Fruit fly (Drosophila melanogaster) whole organism, embryonic: Measurements from ENCODE around the gene Iyd.

Experiments
- Asciz ChIP-seq: fragments of 200-800 bp; sonication (Bioruptor generic); optimal IDR thresholded peaks from 2 replicates; lab custom pipeline; 2017; ENCODE audit warnings: missing biosample characterization, mild to moderate bottlenecking, missing genetic modification characterization, missing genetic modification reagents
- B-H1 ChIP-seq: fragments of 200-800 bp; sonication (Bioruptor generic); IDR thresholded peaks from 3 replicates; pipeline ENCODE4 v1.3.6; 2022; ENCODE audit warnings: missing biosample characterization, missing genetic modification characterization
- Blimp-1 ChIP-seq: fragments of 200-800 bp; sonication (Bioruptor generic); optimal IDR thresholded peaks from 3 replicates; lab custom pipeline; 2018; ENCODE audit warnings: missing biosample characterization, missing genetic modification characterization, mild to moderate bottlenecking, moderate library complexity, missing genetic modification reagents
- CG10209 ChIP-seq: fragments of 200-800 bp; sonication (Bioruptor generic); optimal IDR thresholded peaks from 3 replicates; lab custom pipeline; 2017; ENCODE audit warnings: missing biosample characterization, mild to moderate bottlenecking, missing genetic modification characterization, missing genetic modification reagents
- CG10543 ChIP-seq: fragments of 200-800 bp; sonication (Bioruptor generic); optimal IDR thresholded peaks from 3 replicates; lab custom pipeline; 2017; ENCODE audit warnings: missing biosample characterization, mild to moderate bottlenecking, missing genetic modification characterization, moderate library complexity
- CG10654 ChIP-seq: fragments of 200-800 bp; sonication (Bioruptor generic); optimal IDR thresholded peaks from 2 replicates; lab custom pipeline; 2016; ENCODE audit warnings: missing biosample characterization, missing genetic modification characterization
- CG12391 ChIP-seq: fragments of 200-800 bp; sonication (Bioruptor generic); optimal IDR thresholded peaks from 3 replicates; lab custom pipeline; 2018; ENCODE audit warnings: missing biosample characterization, mild to moderate bottlenecking, missing genetic modification characterization, moderate library complexity
- CG14441 ChIP-seq: fragments of 200-800 bp; sonication (Bioruptor generic); IDR thresholded peaks from 2 replicates; pipeline ENCODE4 v1.3.6; 2022; ENCODE audit warnings: missing biosample characterization, missing genetic modification characterization
- CG15011 ChIP-seq: fragments of 200-800 bp; sonication (Bioruptor generic); optimal IDR thresholded peaks from 3 replicates; lab custom pipeline; 2018; ENCODE audit warnings: missing biosample characterization, mild to moderate bottlenecking, missing genetic modification characterization
- CG15073 ChIP-seq: fragments of 200-800 bp; sonication (Bioruptor generic); optimal IDR thresholded peaks from 2 replicates; lab custom pipeline; 2016; ENCODE audit warnings: missing biosample characterization, missing genetic modification characterization
- CG1603 ChIP-seq: fragments of 200-800 bp; sonication (Bioruptor generic); optimal IDR thresholded peaks from 2 replicates; lab custom pipeline; 2019; ENCODE audit warnings: missing biosample characterization, mild to moderate bottlenecking, missing genetic modification characterization, moderate library complexity
- CG1647 ChIP-seq: fragments of 200-800 bp; sonication (Bioruptor generic); optimal IDR thresholded peaks from 3 replicates; lab custom pipeline; 2016; ENCODE audit warnings: missing biosample characterization, missing genetic modification characterization
- CG17802 ChIP-seq: fragments of 200-800 bp; sonication (Bioruptor generic); optimal IDR thresholded peaks from 2 replicates; lab custom pipeline; 2018; ENCODE audit warnings: missing biosample characterization, mild to moderate bottlenecking, missing genetic modification characterization, moderate library complexity
- CG30431 ChIP-seq: fragments of 200-800 bp; sonication (Bioruptor generic); optimal IDR thresholded peaks from 2 replicates; lab custom pipeline; 2017; ENCODE audit warnings: missing biosample characterization, missing genetic modification characterization
- CG31224 ChIP-seq: fragments of 200-800 bp; sonication (Bioruptor generic); IDR thresholded peaks from 2 replicates; pipeline ENCODE4 v1.3.6; 2022; ENCODE audit warnings: missing biosample characterization, missing genetic modification characterization
- CG31365 ChIP-seq: fragments of 200-800 bp; sonication (Bioruptor generic); optimal IDR thresholded peaks from 2 replicates; lab custom pipeline; 2018; ENCODE audit warnings: missing biosample characterization, mild to moderate bottlenecking, missing genetic modification characterization
- CG34376 ChIP-seq: fragments of 200-800 bp; sonication (Bioruptor generic); optimal IDR thresholded peaks from 2 replicates; lab custom pipeline; 2018; ENCODE audit warnings: missing biosample characterization, mild to moderate bottlenecking, missing genetic modification characterization
- CG7745 ChIP-seq: fragments of 200-800 bp; sonication (Bioruptor generic); optimal IDR thresholded peaks from 2 replicates; lab custom pipeline; 2018; ENCODE audit warnings: missing biosample characterization, mild to moderate bottlenecking, missing genetic modification characterization, moderate library complexity
- CG9609 ChIP-seq: fragments of 200-800 bp; sonication (Bioruptor generic); optimal IDR thresholded peaks from 3 replicates; lab custom pipeline; 2016; ENCODE audit warnings: missing biosample characterization, missing genetic modification characterization
- CG9797 ChIP-seq: fragments of 200-800 bp; sonication (Bioruptor generic); optimal IDR thresholded peaks from 3 replicates; lab custom pipeline; 2018; ENCODE audit warnings: missing biosample characterization, mild to moderate bottlenecking, missing genetic modification characterization
- CG9932 ChIP-seq: fragments of 200-800 bp; sonication (Bioruptor generic); IDR thresholded peaks from 2 replicates; pipeline ENCODE4 v1.3.6; 2022; ENCODE audit warnings: missing biosample characterization, missing genetic modification characterization
- Gsc ChIP-seq: fragments of 200-800 bp; sonication (Bioruptor generic); IDR thresholded peaks from 2 replicates; pipeline ENCODE4 v1.3.6; 2022; ENCODE audit warnings: missing biosample characterization, missing genetic modification characterization
- H15 ChIP-seq: fragments of 200-800 bp; sonication (Bioruptor generic); IDR thresholded peaks from 3 replicates; pipeline ENCODE4 v1.3.6; 2022; ENCODE audit warnings: missing biosample characterization, missing genetic modification characterization
- H2.0 ChIP-seq: fragments of 200-800 bp; sonication (Bioruptor generic); IDR thresholded peaks from 2 replicates; pipeline ENCODE4 v1.3.6; 2022; ENCODE audit warnings: missing biosample characterization, missing genetic modification characterization
- Mes4 ChIP-seq: fragments of 200-800 bp; sonication (Bioruptor generic); optimal IDR thresholded peaks from 2 replicates; lab custom pipeline; 2016; ENCODE audit warnings: missing biosample characterization, missing genetic modification characterization
- Mrtf ChIP-seq: fragments of 200-800 bp; sonication (Bioruptor generic); IDR thresholded peaks from 3 replicates; pipeline ENCODE4 v1.3.6; 2022; ENCODE audit warnings: missing biosample characterization, missing genetic modification characterization
- amos ChIP-seq: fragments of 200-800 bp; sonication (Bioruptor generic); IDR thresholded peaks from 2 replicates; pipeline ENCODE4 v1.3.6; 2022; ENCODE audit warnings: missing biosample characterization, missing genetic modification characterization; ENCODE audit not compliant: partially characterized antibody
- ato ChIP-seq: fragments of 200-800 bp; sonication (Bioruptor generic); IDR thresholded peaks from 2 replicates; pipeline ENCODE4 v1.3.6; 2022; ENCODE audit warnings: missing biosample characterization, missing genetic modification characterization; ENCODE audit not compliant: partially characterized antibody
- az2 ChIP-seq: fragments of 200-800 bp; sonication (Bioruptor generic); optimal IDR thresholded peaks from 3 replicates; lab custom pipeline; 2016; ENCODE audit warnings: missing biosample characterization, missing genetic modification characterization
- bcd ChIP-seq: fragments of 200-800 bp; sonication (Bioruptor generic); optimal IDR thresholded peaks from 2 replicates; lab custom pipeline; 2017; ENCODE audit warnings: missing biosample characterization, mild to moderate bottlenecking, missing genetic modification characterization
- dati ChIP-seq: fragments of 200-800 bp; sonication (Bioruptor generic); IDR thresholded peaks from 2 replicates; pipeline ENCODE4 v1.3.6; 2022; ENCODE audit warnings: missing biosample characterization, missing genetic modification characterization
- en ChIP-seq: fragments of 200-800 bp; sonication (Bioruptor generic); optimal IDR thresholded peaks from 2 replicates; lab custom pipeline; 2016; ENCODE audit warnings: missing biosample characterization, missing genetic modification characterization
- esg ChIP-seq: fragments of 200-800 bp; sonication (Bioruptor generic); conservative IDR thresholded peaks from 2 replicates; pipeline ENCODE4 v1.3.6; 2022; ENCODE audit warnings: missing biosample characterization, missing genetic modification characterization
- exex ChIP-seq: fragments of 200-800 bp; sonication (Bioruptor generic); optimal IDR thresholded peaks from 4 replicates; lab custom pipeline; 2018; ENCODE audit warnings: missing biosample characterization, mild to moderate bottlenecking, missing genetic modification characterization, moderate library complexity
- ftz-f1 ChIP-seq: fragments of 200-800 bp; sonication (Bioruptor generic); optimal IDR thresholded peaks from 2 replicates; lab custom pipeline; 2016; ENCODE audit warnings: missing biosample characterization, missing genetic modification characterization
- ham ChIP-seq: fragments of 200-800 bp; sonication (Bioruptor generic); IDR thresholded peaks from 2 replicates; pipeline ENCODE4 v1.3.6; 2022; ENCODE audit warnings: missing biosample characterization, missing genetic modification characterization
- her ChIP-seq: fragments of 200-800 bp; sonication (Bioruptor generic); optimal IDR thresholded peaks from 2 replicates; lab custom pipeline; 2016; ENCODE audit warnings: missing biosample characterization, missing genetic modification characterization
- ind ChIP-seq: fragments of 200-800 bp; sonication (Bioruptor generic); optimal IDR thresholded peaks from 3 replicates; lab custom pipeline; 2016; ENCODE audit warnings: missing biosample characterization, missing genetic modification characterization
- ken ChIP-seq: fragments of 200-800 bp; sonication (Bioruptor generic); IDR thresholded peaks from 3 replicates; pipeline ENCODE4 v1.3.6; 2022; ENCODE audit warnings: missing biosample characterization, missing genetic modification characterization
- knrl ChIP-seq: fragments of 200-800 bp; sonication (Bioruptor generic); IDR thresholded peaks from 3 replicates; pipeline ENCODE4 v1.3.6; 2022; ENCODE audit warnings: missing biosample characterization, missing genetic modification characterization; ENCODE audit not compliant: partially characterized antibody
- luna ChIP-seq: fragments of 200-800 bp; sonication (Bioruptor generic); optimal IDR thresholded peaks from 2 replicates; lab custom pipeline; 2016; ENCODE audit warnings: missing biosample characterization, missing genetic modification characterization
- maf-S ChIP-seq: fragments of 200-800 bp; sonication (Bioruptor generic); optimal IDR thresholded peaks from 2 replicates; lab custom pipeline; 2016; ENCODE audit warnings: missing biosample characterization, missing genetic modification characterization
- org-1 ChIP-seq: fragments of 200-800 bp; sonication (Bioruptor generic); optimal IDR thresholded peaks from 2 replicates; lab custom pipeline; 2017; ENCODE audit warnings: missing biosample characterization, missing genetic modification characterization
- ranshi ChIP-seq: fragments of 200-800 bp; sonication (Bioruptor generic); IDR thresholded peaks from 2 replicates; pipeline ENCODE4 v1.3.6; 2022; ENCODE audit warnings: missing biosample characterization, missing genetic modification characterization
- ro ChIP-seq: fragments of 200-800 bp; sonication (Bioruptor generic); IDR thresholded peaks from 2 replicates; pipeline ENCODE4 v1.3.6; 2022; ENCODE audit warnings: missing biosample characterization, missing genetic modification characterization
- row ChIP-seq: fragments of 200-800 bp; sonication (Bioruptor generic); IDR thresholded peaks from 3 replicates; pipeline ENCODE4 v1.3.6; 2022; ENCODE audit warnings: missing biosample characterization, missing genetic modification characterization
- sisA ChIP-seq: fragments of 200-800 bp; sonication (Bioruptor generic); IDR thresholded peaks from 2 replicates; pipeline ENCODE4 v1.3.6; 2022; ENCODE audit warnings: missing biosample characterization, missing genetic modification characterization
- stc ChIP-seq: fragments of 200-800 bp; sonication (Bioruptor generic); IDR thresholded peaks from 2 replicates; pipeline ENCODE4 v1.3.6; 2022; ENCODE audit warnings: missing biosample characterization, missing genetic modification characterization
- sug ChIP-seq: fragments of 200-800 bp; optimal IDR thresholded peaks from 2 replicates; lab custom pipeline; 2019; ENCODE audit warnings: missing biosample characterization, mild to moderate bottlenecking, missing genetic modification characterization, moderate library complexity
- tna ChIP-seq: fragments of 200-800 bp; sonication (Bioruptor generic); IDR thresholded peaks from 2 replicates; pipeline ENCODE4 v1.3.6; 2022; ENCODE audit warnings: missing biosample characterization, missing genetic modification characterization; ENCODE audit not compliant: partially characterized antibody
- trh ChIP-seq: fragments of 200-800 bp; sonication (Bioruptor generic); optimal IDR thresholded peaks from 2 replicates; lab custom pipeline; 2016; ENCODE audit warnings: missing biosample characterization, missing genetic modification characterization
- yki ChIP-seq: fragments of >200 bp; optimal IDR thresholded peaks from 3 replicates; lab custom pipeline; 2018

Gene Iyd

dm6 chr3L:11061200-11061599 lies 34.8 kb downstream of the Iyd start, which contains the start of the genes CG6321 and Blos2 (continued):
- TF ChIP-seq Asciz (GFP tag; lab: Kevin White, UChicago) (peak; percentile 59), stc (GFP tag; lab: Robert Waterston, UW) (peak; percentile 79), CG1603 (tag; lab: Kevin White, UChicago) (peak; percentile 63), sisA (GFP tag; lab: Robert Waterston, UW) (peak; percentile 54), her (GFP tag; lab: Kevin White, UChicago) (no peak), ranshi (peak; percentile 65; the same call in 1 of the 2 replicates), CG10654 (GFP tag; lab: Kevin White, UChicago) (peak; percentile 50), ken (GFP tag; lab: Robert Waterston, UW) (peak; percentile 35; the same call in 1 of the 3 replicates), CG15011 (GFP tag; lab: Kevin White, UChicago) (peak; percentile 61), ato (GFP tag; lab: Robert Waterston, UW) (no peak), en (GFP tag; lab: Kevin White, UChicago) (peak; percentile 27), exex (tag; lab: Kevin White, UChicago) (peak; percentile 81), CG31365 (tag; lab: Kevin White, UChicago) (peak; percentile 24), Gsc (GFP tag; lab: Robert Waterston, UW) (no peak), org-1 (GFP tag; lab: Kevin White, UChicago) (peak; percentile 63), knrl (GFP tag; lab: Robert Waterston, UW) (no peak), luna (no peak), bcd (GFP tag; lab: Kevin White, UChicago) (peak; percentile 68), Blimp-1 (peak; percentile 78), row (GFP tag; lab: Robert Waterston, UW) (peak; percentile 93), CG12391 (tag; lab: Kevin White, UChicago) (peak; percentile 88), CG30431 (GFP tag; lab: Kevin White, UChicago) (no peak), Mrtf (GFP tag; lab: Robert Waterston, UW) (peak; percentile 62; the same call in 1 of the 3 replicates), sug (tag; lab: Kevin White, UChicago) (peak; percentile 79), B-H1 (GFP tag; lab: Robert Waterston, UW) (peak; percentile 27; the same call in 1 of the 3 replicates), ham (no peak), trh (GFP tag; lab: Kevin White, UChicago) (no peak), ind (GFP tag; lab: Kevin White, UChicago) (peak; percentile 75), esg (GFP tag; lab: Robert Waterston, UW) (peak; percentile 30; the same call in 1 of the 2 replicates), CG9609 (GFP tag; lab: Kevin White, UChicago) (peak; percentile 32), maf-S (no peak), yki (lab: Kevin White, UChicago) (no peak), CG17802 (no peak), ftz-f1 (GFP tag; lab: Kevin White, UChicago) (no peak), Mes4 (GFP tag; lab: Kevin White, UChicago) (peak; percentile 20), CG34376 (GFP tag; lab: Kevin White, UChicago) (peak; percentile 17), tna (GFP tag; lab: Robert Waterston, UW) (no peak), H2.0 (GFP tag; lab: Robert Waterston, UW) (no peak), CG15073 (GFP tag; lab: Kevin White, UChicago) (no peak), CG14441 (GFP tag; lab: Robert Waterston, UW) (peak; percentile 75), CG9932 (GFP tag; lab: Robert Waterston, UW) (peak; percentile 50), amos (GFP tag; lab: Robert Waterston, UW) (no peak), CG1647 (GFP tag; lab: Kevin White, UChicago) (peak; percentile 3), CG10209 (GFP tag; lab: Kevin White, UChicago) (peak; percentile 70), CG31224 (0 out of 2 replicates have a peak, but pooled peaks have one; percentile 45), dati (GFP tag; lab: Robert Waterston, UW) (no peak), CG10543 (peak; percentile 54), H15 (GFP tag; lab: Robert Waterston, UW) (0 out of 3 replicates have a peak, but pooled peaks have one; percentile 27), CG7745 (tag; lab: Kevin White, UChicago) (no peak), CG9797 (GFP tag; lab: Kevin White, UChicago) (no peak), az2 (peak; percentile 66), ro (GFP tag; lab: Robert Waterston, UW) (no peak)
